Worm (Caenorhabditis elegans): ENCODE results near the gene srb-5.

DNA sequence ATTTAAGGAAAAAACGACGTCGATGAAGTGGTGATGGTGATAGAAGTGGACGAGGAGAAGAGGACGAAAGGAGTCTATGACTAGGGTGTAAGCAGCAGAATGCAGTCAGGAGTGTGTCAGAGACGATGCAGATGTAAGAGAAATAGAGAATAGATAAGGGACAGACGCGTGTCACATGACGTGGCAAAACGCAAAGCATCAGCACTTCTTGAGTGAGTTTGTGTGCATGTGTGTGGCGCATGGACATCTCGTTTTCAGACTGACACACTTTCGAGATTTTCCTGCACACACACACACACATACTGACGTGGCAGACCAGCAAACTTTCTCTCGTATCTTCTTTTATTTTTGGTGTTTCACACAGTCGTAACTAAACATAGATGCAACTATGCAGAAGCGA is 19.3 kb upstream of the srb-5 start:
- no peak for TF ChIP-seq him-1 (tag; optimal IDR thresholded peaks at IDR 0.05)
- TF ChIP-seq W03F9.2 (tag; optimal IDR thresholded peaks at IDR 0.05), result peak; percentile 22
